Worm (Caenorhabditis elegans): ENCODE results near the gene C06B8.3.

Gene C06B8.3

DNA sequence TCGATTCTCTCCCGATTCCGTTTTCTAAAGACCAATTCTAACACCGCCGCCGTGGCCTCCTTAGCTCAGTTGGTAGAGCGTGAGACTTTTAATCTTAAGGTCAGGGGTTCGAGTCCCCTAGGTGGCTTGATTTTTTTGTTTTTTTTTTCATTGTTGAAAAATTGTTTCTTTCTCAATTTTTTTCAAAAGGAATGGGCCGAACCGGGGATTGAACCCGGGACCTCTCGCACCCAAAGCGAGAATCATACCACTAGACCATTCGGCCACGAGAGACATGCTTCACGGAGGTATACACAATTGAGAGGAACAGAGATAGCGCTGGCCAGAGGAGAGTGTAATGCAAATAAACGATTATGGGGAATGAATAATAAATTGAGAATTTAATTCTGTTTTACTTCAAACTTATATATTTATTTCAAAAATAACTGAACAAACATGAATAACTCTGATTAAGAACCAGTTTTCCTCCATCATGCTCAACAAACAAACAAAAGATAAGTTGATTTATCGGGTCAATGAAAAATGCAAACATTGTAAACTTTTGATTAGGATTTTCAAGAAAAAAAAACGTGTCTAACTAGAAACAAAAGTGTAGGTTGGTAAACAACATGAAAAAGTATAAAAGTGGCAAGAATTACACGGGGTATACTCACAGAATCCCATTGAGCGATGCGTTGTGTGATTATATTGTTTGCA is 19.3 kb downstream of the C06B8.3 start, which contains the start of gene pqn-71 (continued):
- peak; percentile 82; the same call in 1 of the 2 replicates for TF ChIP-seq daf-19 (GFP tag; conservative IDR thresholded peaks at IDR 0.05)
- TF ChIP-seq F44E2.7 (GFP tag; IDR thresholded peaks at IDR 0.05) = peak; percentile 95
- peak; percentile 80 for TF ChIP-seq nhr-25 (tag; optimal IDR thresholded peaks at IDR 0.05; ENCODE audit: borderline replicate concordance, insufficient read depth)
- TF ChIP-seq mdl-1 (tag; optimal IDR thresholded peaks at IDR 0.05) = peak; percentile 46 to 77
- peak; percentile 47 to 74 for TF ChIP-seq hif-1 (tag; optimal IDR thresholded peaks at IDR 0.05)

DNA sequence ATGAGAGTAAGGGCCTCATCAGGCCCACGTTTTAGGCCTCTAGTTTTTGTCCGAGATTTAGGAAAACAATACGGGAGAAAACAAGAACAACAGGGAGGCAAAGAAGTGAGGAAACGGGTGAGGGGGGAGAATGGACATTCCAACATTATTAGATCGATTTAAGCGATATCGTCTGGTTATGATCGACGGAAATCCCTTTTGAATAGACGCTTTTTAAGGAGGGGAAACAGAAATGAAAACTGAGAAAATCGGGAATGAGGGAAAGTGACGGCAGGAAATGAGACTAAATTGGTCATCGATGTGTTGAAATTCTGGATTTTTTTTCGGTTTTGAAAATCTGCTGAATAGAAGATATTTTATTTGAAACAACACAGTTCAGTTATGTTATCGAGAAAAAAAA is 20.0 kb downstream of the C06B8.3 start, which contains the start of gene rocf-1:
TSS of gene rocf-1 (minus strand) at position 101 of the 400 bp plus-strand sequence.
- no peak for TF ChIP-seq nhr-42 (GFP tag; IDR thresholded peaks at IDR 0.05)
- TF ChIP-seq dmd-8 (GFP tag; IDR thresholded peaks at IDR 0.05) = 0 out of 2 replicates have a peak, but pooled peaks have one; percentile 31

- TF ChIP-seq aha-1 (tag) = peak; percentile 83
- no peak for TF ChIP-seq mes-2 (tag; optimal IDR thresholded peaks at IDR 0.05; ENCODE audit: poor library complexity, severe bottlenecking)
Measured at ce11 chrV:15459088-15459487, 25.3 kb downstream of the C06B8.3 start, which contains the start of gene str-71. TSS of gene str-71 (minus strand) at chrV:15459188.

ce11 chrV:15454322-15454721 is 30.1 kb downstream of the C06B8.3 start:
- TF ChIP-seq nhr-42 (GFP tag; IDR thresholded peaks at IDR 0.05) = 0 out of 2 replicates have a peak, but pooled peaks have one; percentile 26
- no peak for TF ChIP-seq dmd-6 (GFP tag; IDR thresholded peaks at IDR 0.05)
- 0 out of 2 replicates have a peak, but pooled peaks have one; percentile 34 for TF ChIP-seq Y48G9A.11 (GFP tag; IDR thresholded peaks at IDR 0.05)
- TF ChIP-seq Y105C5A.15 (GFP tag; IDR thresholded peaks at IDR 0.05) = peak; percentile 82; the same call in 1 of the 2 replicates
- TF ChIP-seq lin-29 (GFP tag; IDR thresholded peaks at IDR 0.05) = no peak
- TF ChIP-seq hif-1 (tag; optimal IDR thresholded peaks at IDR 0.05) = no peak
- TF ChIP-seq zfp-3 (GFP tag; conservative IDR thresholded peaks at IDR 0.05) = no peak
- peak; percentile 89; the same call in 1 of the 2 replicates for TF ChIP-seq egl-43 (GFP tag; IDR thresholded peaks at IDR 0.05)
- TF ChIP-seq F44E2.7 (GFP tag; IDR thresholded peaks at IDR 0.05) = peak; percentile 48; the same call in 1 of the 2 replicates
- TF ChIP-seq jun-1 (tag; optimal IDR thresholded peaks at IDR 0.05) = no peak
- no peak for TF ChIP-seq skn-1 (tag; optimal IDR thresholded peaks at IDR 0.05)
- TF ChIP-seq mes-2 (tag; optimal IDR thresholded peaks at IDR 0.05; ENCODE audit: poor library complexity, severe bottlenecking) = peak; percentile 45
- no peak for TF ChIP-seq lin-38 (GFP tag; IDR thresholded peaks at IDR 0.05)
- 0 out of 2 replicates have a peak, but pooled peaks have one; percentile 49 for TF ChIP-seq vab-7 (GFP tag; IDR thresholded peaks at IDR 0.05)
- TF ChIP-seq ZK546.5 (tag; optimal IDR thresholded peaks at IDR 0.05) = no peak
- TF ChIP-seq nhr-111 (GFP tag; optimal IDR thresholded peaks at IDR 0.05) = peak; percentile 39
- TF ChIP-seq ctbp-1 (GFP tag; IDR thresholded peaks at IDR 0.05) = no peak
- peak; percentile 57; the same call in 1 of the 2 replicates for TF ChIP-seq Y75B8A.6 (GFP tag; IDR thresholded peaks at IDR 0.05)
- no peak for TF ChIP-seq set-16 (GFP tag; IDR thresholded peaks at IDR 0.05)
- TF ChIP-seq Y5F2A.4 (GFP tag; optimal IDR thresholded peaks at IDR 0.05) = no peak
- TF ChIP-seq D1046.2 (GFP tag; IDR thresholded peaks at IDR 0.05) = peak; percentile 53; the same call in 1 of the 2 replicates
- no peak for TF ChIP-seq nhr-77 (tag; optimal IDR thresholded peaks at IDR 0.05)
- peak; percentile 73 for TF ChIP-seq snpc-1.2 (GFP tag; IDR thresholded peaks at IDR 0.05)
- no peak for TF ChIP-seq lin-39 (tag; optimal IDR thresholded peaks at IDR 0.05)
- no peak for TF ChIP-seq lin-15B (tag; optimal IDR thresholded peaks at IDR 0.05)
- peak; percentile 77 for TF ChIP-seq lim-7 (GFP tag; IDR thresholded peaks at IDR 0.05)
- TF ChIP-seq tra-1 (GFP tag; IDR thresholded peaks at IDR 0.05) = no peak
- TF ChIP-seq F26F4.8 (GFP tag; conservative IDR thresholded peaks at IDR 0.05) = 0 out of 2 replicates have a peak, but pooled peaks have one; percentile 66
- TF ChIP-seq ceh-32 (tag; optimal IDR thresholded peaks at IDR 0.05; ENCODE audit: poor library complexity) = no peak
- no peak for TF ChIP-seq unc-130 (GFP tag; optimal IDR thresholded peaks at IDR 0.05)
- no peak for TF ChIP-seq ama-1 (optimal IDR thresholded peaks at IDR 0.05)
- TF ChIP-seq F10B5.3 (tag; optimal IDR thresholded peaks at IDR 0.05) = no peak
- no peak for TF ChIP-seq hlh-11 (tag; optimal IDR thresholded peaks at IDR 0.05)
- TF ChIP-seq php-3 (GFP tag; IDR thresholded peaks at IDR 0.05) = 0 out of 2 replicates have a peak, but pooled peaks have one; percentile 41
- no peak for TF ChIP-seq hmg-1.1 (GFP tag; IDR thresholded peaks at IDR 0.05)
- no peak for TF ChIP-seq nhr-76 (tag; optimal IDR thresholded peaks at IDR 0.05)
- no peak for TF ChIP-seq dmd-9 (GFP tag; IDR thresholded peaks at IDR 0.05)
